Worm (Caenorhabditis elegans) whole organism, mixed stage, embryonic: Measurements from ENCODE around the gene str-131.

ENCODE experiments used
- M03D4.4 ChIP-seq: sonication (generic microtip); optimal IDR thresholded peaks from 2 replicates; lab custom pipeline; 2017; ENCODE audit warnings: mild to moderate bottlenecking, missing genetic modification characterization, missing compliant biosample characterization
- bed-3 ChIP-seq: fragments of 200-800 bp; sonication (Bioruptor generic); optimal IDR thresholded peaks from 3 replicates; lab custom pipeline; 2018; ENCODE audit warnings: mild to moderate bottlenecking, missing genetic modification characterization, moderate library complexity, missing compliant biosample characterization
- ceh-39 ChIP-seq: fragments of 150-350 bp; optimal IDR thresholded peaks from 2 replicates; lab custom pipeline; 2014; ENCODE audit warnings: missing biosample characterization, missing genetic modification characterization
- ceh-43 ChIP-seq: fragments of 200-800 bp; sonication (Bioruptor generic); optimal IDR thresholded peaks from 2 replicates; lab custom pipeline; 2018; ENCODE audit warnings: mild to moderate bottlenecking, missing genetic modification characterization, moderate library complexity, missing compliant biosample characterization
- ceh-83 ChIP-seq: fragments of 200-800 bp; sonication (Bioruptor generic); optimal IDR thresholded peaks from 2 replicates; lab custom pipeline; 2018; ENCODE audit warnings: mild to moderate bottlenecking, missing genetic modification characterization, missing compliant biosample characterization
- drap-1 ChIP-seq: fragments of 200-800 bp; sonication (Bioruptor generic); optimal IDR thresholded peaks from 3 replicates; lab custom pipeline; 2018; ENCODE audit warnings: mild to moderate bottlenecking, missing genetic modification characterization, missing compliant biosample characterization
- elt-1 ChIP-seq: sonication (generic microtip); optimal IDR thresholded peaks from 2 replicates; lab custom pipeline; 2017; ENCODE audit warnings: missing genetic modification characterization, mild to moderate bottlenecking, missing compliant biosample characterization, antibody characterized with exemption, moderate library complexity, borderline replicate concordance; ENCODE audit not compliant: insufficient read depth
- elt-3 ChIP-seq: fragments of 150-350 bp; optimal IDR thresholded peaks from 2 replicates; lab custom pipeline; 2014; ENCODE audit warnings: missing biosample characterization, missing genetic modification characterization
- flh-1 ChIP-seq: fragments of 200-800 bp; sonication (Bioruptor generic); optimal IDR thresholded peaks from 2 replicates; lab custom pipeline; 2018; ENCODE audit warnings: mild to moderate bottlenecking, missing genetic modification characterization, moderate library complexity, missing compliant biosample characterization
- ham-2 ChIP-seq: fragments of 200-800 bp; sonication (Bioruptor generic); optimal IDR thresholded peaks from 2 replicates; lab custom pipeline; 2018; ENCODE audit warnings: mild to moderate bottlenecking, missing genetic modification characterization, missing compliant biosample characterization
- lin-13 ChIP-seq: fragments of 150-350 bp; optimal IDR thresholded peaks from 2 replicates; lab custom pipeline; 2014; ENCODE audit warnings: missing biosample characterization, missing genetic modification characterization
- lin-32 ChIP-seq: fragments of 200-800 bp; sonication (Bioruptor generic); optimal IDR thresholded peaks from 2 replicates; lab custom pipeline; 2018; ENCODE audit warnings: mild to moderate bottlenecking, missing genetic modification characterization, missing compliant biosample characterization
- lsy-2 ChIP-seq: fragments of 150-350 bp; optimal IDR thresholded peaks from 2 replicates; lab custom pipeline; 2014; ENCODE audit warnings: missing biosample characterization, missing genetic modification characterization
- mab-5 ChIP-seq: fragments of 150-350 bp; optimal IDR thresholded peaks from 2 replicates; lab custom pipeline; 2014; ENCODE audit warnings: missing biosample characterization, missing genetic modification characterization
- mep-1 ChIP-seq: fragments of 150-350 bp; optimal IDR thresholded peaks from 2 replicates; lab custom pipeline; 2017; ENCODE audit warnings: missing biosample characterization, missing genetic modification reagents, missing genetic modification characterization, inconsistent platforms
- mls-2 ChIP-seq: sonication (generic microtip); optimal IDR thresholded peaks from 2 replicates; lab custom pipeline; 2016; ENCODE audit warnings: mild to moderate bottlenecking, missing genetic modification characterization, moderate library complexity, missing compliant biosample characterization
- nhr-12 ChIP-seq: fragments of 150-350 bp; optimal IDR thresholded peaks from 2 replicates; lab custom pipeline; 2014; ENCODE audit warnings: missing biosample characterization, missing genetic modification characterization
- nhr-237 ChIP-seq: fragments of 150-350 bp; optimal IDR thresholded peaks from 2 replicates; lab custom pipeline; 2014; ENCODE audit warnings: missing biosample characterization, missing genetic modification characterization
- nhr-28 ChIP-seq: fragments of 150-350 bp; optimal IDR thresholded peaks from 2 replicates; lab custom pipeline; 2014; ENCODE audit warnings: missing biosample characterization, missing genetic modification characterization
- nhr-76 ChIP-seq: sonication (generic microtip); optimal IDR thresholded peaks from 2 replicates; lab custom pipeline; 2017; ENCODE audit warnings: missing biosample characterization, missing genetic modification characterization
- sem-2 ChIP-seq: fragments of 200-800 bp; sonication (Bioruptor generic); optimal IDR thresholded peaks from 2 replicates; lab custom pipeline; 2018; ENCODE audit warnings: mild to moderate bottlenecking, missing genetic modification characterization, missing compliant biosample characterization
- snpc-4 ChIP-seq: fragments of 150-350 bp; optimal IDR thresholded peaks from 2 replicates; lab custom pipeline; 2014; ENCODE audit warnings: missing biosample characterization, missing genetic modification characterization
- sptf-1 ChIP-seq: sonication (generic microtip); optimal IDR thresholded peaks from 2 replicates; lab custom pipeline; 2017; ENCODE audit warnings: mild to moderate bottlenecking, missing genetic modification characterization, moderate library complexity, missing compliant biosample characterization
- tbx-8 ChIP-seq: fragments of 200-800 bp; sonication (Bioruptor generic); optimal IDR thresholded peaks from 2 replicates; lab custom pipeline; 2018; ENCODE audit warnings: mild to moderate bottlenecking, missing genetic modification characterization, moderate library complexity, missing compliant biosample characterization
- unc-120 ChIP-seq: sonication (generic microtip); optimal IDR thresholded peaks from 2 replicates; lab custom pipeline; 2017; ENCODE audit warnings: missing genetic modification characterization, missing compliant biosample characterization; ENCODE audit not compliant: poor library complexity, severe bottlenecking
- unc-39 ChIP-seq: fragments of 150-350 bp; optimal IDR thresholded peaks from 2 replicates; lab custom pipeline; 2014; ENCODE audit warnings: missing biosample characterization, missing genetic modification characterization
- unc-62 ChIP-seq: fragments of 150-350 bp; optimal IDR thresholded peaks from 2 replicates; lab custom pipeline; 2014; ENCODE audit warnings: missing biosample characterization, missing genetic modification reagents, missing genetic modification characterization
- zip-8 ChIP-seq: fragments of 150-350 bp; optimal IDR thresholded peaks from 2 replicates; lab custom pipeline; 2014; ENCODE audit warnings: missing biosample characterization, missing genetic modification characterization
- ztf-11 ChIP-seq: fragments of 150-350 bp; optimal IDR thresholded peaks from 2 replicates; lab custom pipeline; 2014; ENCODE audit warnings: missing biosample characterization, missing genetic modification characterization

The str-131 gene

DNA sequence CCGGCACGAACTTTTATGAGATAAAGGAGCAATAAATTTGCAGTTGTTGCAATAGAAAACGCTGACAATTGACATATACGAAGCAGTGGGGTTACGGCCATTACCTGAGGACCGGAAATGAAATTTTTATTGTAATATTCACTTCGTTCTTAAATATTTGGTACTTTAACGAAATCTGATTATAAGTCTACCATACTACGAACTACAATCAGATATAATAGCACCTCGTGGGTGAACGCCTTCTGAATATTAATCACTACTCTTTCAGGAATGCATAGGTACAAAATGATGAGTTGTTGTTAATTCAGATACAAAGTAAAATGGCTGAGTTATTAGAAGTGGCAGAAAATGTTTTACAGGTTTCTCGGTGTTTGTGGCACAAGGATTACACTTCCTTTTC is 10.9 kb upstream of the str-131 start, which contains the start of gene str-129:
Gene str-129 (minus strand): TSS at position 101 of the 400 bp plus-strand sequence.
- TF ChIP-seq ceh-83 (GFP tag; lab: Kevin White, UChicago) (no peak), mab-5 (tag; lab: Kevin White, UChicago) (no peak), sem-2 (no peak), lsy-2 (tag; lab: Kevin White, UChicago) (no peak), ham-2 (no peak), nhr-237 (tag; lab: Kevin White, UChicago) (no peak)

DNA sequence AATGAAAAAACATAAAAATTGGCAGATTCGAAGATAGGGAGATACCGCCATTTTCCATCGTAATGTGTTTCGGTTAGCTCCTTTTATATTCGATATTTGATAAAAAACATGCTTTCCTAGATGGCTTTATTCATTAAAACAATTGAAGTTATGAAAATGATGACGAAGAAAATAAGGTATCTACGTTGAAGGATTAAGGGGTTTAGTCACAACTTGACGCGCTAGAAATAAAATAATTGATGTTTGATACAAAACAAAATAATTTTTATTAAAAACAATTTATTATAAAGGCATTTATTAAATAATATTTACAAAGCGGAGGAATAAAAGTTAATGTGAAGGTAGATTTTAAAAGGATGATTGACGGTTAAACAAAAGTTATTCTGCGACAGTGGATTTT is 9.1 kb upstream of the str-131 start, which contains the start of gene str-130:
Gene str-130 (minus strand): TSS at position 101 of the 400 bp plus-strand sequence.
- no peak for TF ChIP-seq nhr-28 (tag; lab: Kevin White, UChicago)

DNA sequence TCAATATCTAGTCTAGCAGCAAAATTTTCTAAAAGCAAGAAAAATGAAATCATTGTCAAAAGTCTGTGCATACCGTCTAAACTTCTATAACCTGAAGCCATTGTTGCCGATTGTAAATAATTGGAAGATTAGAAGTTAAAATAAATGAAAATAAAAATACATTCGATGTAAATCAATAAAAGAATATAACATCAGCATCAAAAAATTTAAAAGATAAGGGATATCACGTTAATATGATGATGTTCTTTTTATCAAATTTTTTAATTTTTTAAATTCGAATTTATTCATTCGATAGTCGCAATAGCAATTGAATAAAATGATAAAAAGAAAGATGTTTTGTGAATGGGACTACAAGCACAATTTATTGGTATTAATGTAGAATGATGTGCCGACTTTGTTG is 3.7 kb upstream of the str-131 start, which contains the start of gene C09H5.7:
Gene C09H5.7 (minus strand): TSS at position 101 of the 400 bp plus-strand sequence.
- TF ChIP-seq snpc-4, result no peak
- no peak for TF ChIP-seq sem-2
- no peak for TF ChIP-seq ceh-43 (GFP tag; lab: Kevin White, UChicago)
- TF ChIP-seq flh-1, result no peak
- no peak for TF ChIP-seq lsy-2 (tag; lab: Kevin White, UChicago)
- TF ChIP-seq elt-1 (tag; lab: Kevin White, UChicago), result no peak
- TF ChIP-seq nhr-76 (tag; lab: Kevin White, UChicago), result no peak
- no peak for TF ChIP-seq tbx-8 (GFP tag; lab: Kevin White, UChicago)
- no peak for TF ChIP-seq unc-39 (tag; lab: Kevin White, UChicago)
- TF ChIP-seq M03D4.4 (tag; lab: Kevin White, UChicago), result no peak
- no peak for TF ChIP-seq mep-1
- no peak for TF ChIP-seq unc-62 (GFP tag; lab: Kevin White, UChicago)
- no peak for TF ChIP-seq sptf-1
- no peak for TF ChIP-seq drap-1 (GFP tag; lab: Kevin White, UChicago)
- no peak for TF ChIP-seq ztf-11 (tag; lab: Kevin White, UChicago)

DNA sequence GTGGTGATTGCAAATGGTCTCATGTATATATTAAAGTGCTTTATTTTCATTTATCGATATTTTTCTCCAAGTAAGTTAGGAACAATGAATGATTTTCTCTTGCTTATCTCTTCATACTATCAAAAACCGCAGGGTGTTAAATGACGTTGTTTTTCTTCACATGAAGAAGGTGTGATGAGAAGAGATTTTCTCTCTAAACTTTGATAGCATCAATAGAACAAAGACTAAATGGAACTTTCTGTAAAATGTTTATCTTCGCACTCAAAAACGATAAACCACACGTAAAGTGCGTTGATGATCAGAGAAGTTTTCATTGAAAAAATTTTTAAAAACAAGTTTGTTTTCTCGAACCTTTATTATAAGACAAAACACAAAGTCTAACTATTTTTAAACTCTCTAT is 1.7 kb downstream of the str-131 start:
- TF ChIP-seq bed-3 (GFP tag; lab: Kevin White, UChicago), result no peak
- TF ChIP-seq unc-120, result no peak
- TF ChIP-seq lin-32, result no peak

DNA sequence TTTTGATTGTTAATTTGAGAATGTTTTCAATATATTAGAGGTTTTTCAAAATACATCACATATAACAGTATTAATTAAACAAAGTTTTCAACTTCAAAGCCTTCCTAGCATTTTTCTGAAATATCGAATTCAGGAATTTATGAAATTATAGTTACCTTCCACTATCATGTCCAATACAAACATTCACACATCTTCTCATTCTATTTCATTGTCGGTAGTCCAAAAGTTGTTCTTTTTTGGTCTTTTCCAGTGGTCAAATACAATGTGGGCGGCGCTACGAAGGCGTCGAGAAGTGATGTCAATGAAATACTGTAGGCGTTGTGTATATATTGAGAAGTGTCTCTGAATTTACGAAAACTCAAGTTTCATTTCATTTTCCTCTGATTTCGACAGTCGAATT is 5.8 kb downstream of the str-131 start, which contains the start of gene catp-3:
Gene catp-3 (plus strand): TSS at position 301 of the 400 bp plus-strand sequence.
- no peak for TF ChIP-seq ceh-83 (GFP tag; lab: Kevin White, UChicago)

DNA sequence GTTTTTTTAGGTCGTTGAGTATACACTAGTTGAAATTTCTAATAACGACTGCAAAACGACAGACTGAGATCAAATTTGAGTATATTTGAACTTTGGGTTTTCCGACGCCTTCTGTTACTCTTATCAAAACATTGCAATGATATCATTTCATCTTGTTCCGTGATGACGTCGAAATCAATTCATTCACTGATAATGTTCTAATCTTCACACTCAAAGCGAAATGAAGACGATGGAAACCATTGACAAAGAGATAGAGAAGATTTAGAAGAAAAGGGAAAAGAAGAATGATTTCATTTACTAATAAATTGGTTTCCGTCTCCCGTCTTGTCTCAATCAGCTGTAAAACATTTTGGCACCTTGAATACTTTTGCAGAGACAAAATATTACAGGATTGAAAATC is 8.3 kb downstream of the str-131 start:
- peak; percentile 78 for TF ChIP-seq elt-3 (tag; lab: Kevin White, UChicago)
- no peak for TF ChIP-seq flh-1

DNA sequence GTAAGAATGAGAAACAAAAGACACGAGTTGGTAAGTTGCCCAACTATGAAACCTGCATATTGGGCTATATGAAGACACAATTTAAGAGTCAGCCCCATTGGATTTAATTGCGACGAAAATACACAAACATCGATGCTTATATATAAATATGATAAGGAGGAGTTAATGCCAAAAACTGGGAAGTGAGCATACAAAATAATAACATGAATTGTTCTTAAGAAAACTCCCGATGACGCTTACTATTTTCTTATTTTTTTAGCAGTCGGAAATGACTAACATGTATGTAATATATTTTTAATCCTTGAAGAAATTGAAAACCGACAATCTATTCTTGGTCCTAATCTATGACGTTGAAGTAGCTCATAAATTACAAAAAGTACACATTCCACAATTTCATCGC is 9.4 kb downstream of the str-131 start, which contains the start of gene str-144:
Gene str-144 (minus strand): TSS at position 101 of the 400 bp plus-strand sequence.
- TF ChIP-seq unc-62 (GFP tag; lab: Kevin White, UChicago), result no peak
- no peak for TF ChIP-seq ceh-39 (tag; lab: Kevin White, UChicago)
- no peak for TF ChIP-seq flh-1
- TF ChIP-seq M03D4.4 (tag; lab: Kevin White, UChicago), result no peak
- TF ChIP-seq nhr-12 (tag; lab: Kevin White, UChicago), result no peak
- TF ChIP-seq tbx-8 (GFP tag; lab: Kevin White, UChicago), result no peak
- TF ChIP-seq lin-13 (tag; lab: Kevin White, UChicago), result no peak
- TF ChIP-seq elt-1 (tag; lab: Kevin White, UChicago), result no peak
- TF ChIP-seq lsy-2 (tag; lab: Kevin White, UChicago), result no peak
- TF ChIP-seq sem-2, result no peak
- no peak for TF ChIP-seq sptf-1
- no peak for TF ChIP-seq zip-8
- no peak for TF ChIP-seq mls-2
- no peak for TF ChIP-seq unc-39 (tag; lab: Kevin White, UChicago)
- TF ChIP-seq unc-120, result no peak
- TF ChIP-seq lin-32, result no peak
